Worm (Caenorhabditis elegans) whole organism, young adult: ENCODE data around the gene syx-6.

Source experiments
- F55B11.4 ChIP-seq: sonication (generic microtip); optimal IDR thresholded peaks from 2 replicates; lab custom pipeline; 2016; ENCODE audit warnings: missing compliant biosample characterization, missing genetic modification characterization, borderline replicate concordance; ENCODE audit not compliant: insufficient read depth
- ama-1 ChIP-seq, 3 experiments: fragments of 150-350 bp in 1 of 3; sonication (generic microtip) in 2 of 3; optimal IDR thresholded peaks; 2 replicates each; lab custom pipeline; 2014 to 2018; ENCODE audit warnings: missing biosample characterization in 2 of 3, missing genetic modification characterization in 2 of 3, missing genetic modification reagents in 2 of 3
- die-1 ChIP-seq: sonication (generic microtip); optimal IDR thresholded peaks from 2 replicates; lab custom pipeline; 2016; ENCODE audit warnings: missing genotype, mild to moderate bottlenecking, missing genetic modification characterization, missing compliant biosample characterization
- madf-6 ChIP-seq: fragments of 200-800 bp; sonication (Bioruptor generic); IDR thresholded peaks from 2 replicates; pipeline ENCODE4 v1.3.6; 2022; ENCODE audit warnings: missing genetic modification reagents, missing genetic modification characterization, missing compliant biosample characterization

DNA sequence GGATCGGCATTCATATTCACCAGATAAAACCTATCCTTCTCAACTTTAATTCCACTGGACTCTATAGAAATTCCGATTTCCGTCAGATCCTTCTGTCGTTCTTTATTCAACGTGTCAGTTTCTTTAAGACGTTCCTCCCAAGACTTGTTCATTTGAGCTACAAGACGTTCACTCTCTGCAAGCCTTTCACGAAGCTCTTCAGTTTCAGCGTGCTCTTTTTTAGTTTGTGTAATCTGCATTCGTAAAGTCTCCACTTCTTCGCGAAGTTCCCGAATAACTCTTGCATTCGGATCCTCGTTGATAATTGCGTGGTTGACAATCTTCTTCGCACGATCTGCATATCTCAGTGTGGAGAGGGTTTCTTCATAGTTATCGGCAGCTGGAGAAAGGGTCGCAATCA lies 12.4 kb downstream of the syx-6 start:
- TF ChIP-seq die-1 (tag; lab: Kevin White, UChicago) (no peak), F55B11.4 (tag; lab: Kevin White, UChicago) (no peak), madf-6 (GFP tag; lab: Robert Waterston, UW) (no peak), ama-1 (optimal IDR thresholded peaks at IDR 0.05; lab: Kevin White, UChicago) (no peak), ama-1 (GFP tag; optimal IDR thresholded peaks at IDR 0.05; lab: Kevin White, UChicago) (no peak)
